Fruit fly (Drosophila melanogaster) Kc167 (cell line): ENCODE data around the gene obst-H.

Source experiments
- Myc ChIP-seq: fragments of >200 bp; optimal IDR thresholded peaks from 2 replicates; lab custom pipeline; 2017; ENCODE audit warnings: missing external identifiers
- Sin3A ChIP-seq: fragments of >200 bp; optimal IDR thresholded peaks from 2 replicates; lab custom pipeline; 2018; ENCODE audit warnings: missing external identifiers
- h ChIP-seq: fragments of >200 bp; optimal IDR thresholded peaks from 3 replicates; lab custom pipeline; 2018; ENCODE audit warnings: missing external identifiers
- insv ChIP-seq: fragments of >200 bp; optimal IDR thresholded peaks from 3 replicates; lab custom pipeline; 2018; ENCODE audit warnings: missing external identifiers
- psq ChIP-seq: fragments of >200 bp; optimal IDR thresholded peaks from 2 replicates; lab custom pipeline; 2017; ENCODE audit warnings: missing external identifiers
- ttk ChIP-seq: sonication (Bioruptor generic); optimal IDR thresholded peaks from 2 replicates; lab custom pipeline; 2017; ENCODE audit warnings: missing external identifiers

obst-H gene

dm6 chr3L:15534274-15535227 is 5.5 kb upstream of the obst-H start:
- no peak for TF ChIP-seq psq (lab: Kevin White, UChicago)
- no peak for TF ChIP-seq Sin3A
- TF ChIP-seq h (lab: Kevin White, UChicago) = no peak
- no peak for TF ChIP-seq Myc (lab: Kevin White, UChicago)
- TF ChIP-seq insv (lab: Kevin White, UChicago) = no peak
- no peak for TF ChIP-seq ttk (lab: Kevin White, UChicago)

dm6 chr3L:15533402-15534129 is 4.5 kb upstream of the obst-H start:
- TF ChIP-seq insv (lab: Kevin White, UChicago) (no peak), Myc (lab: Kevin White, UChicago) (no peak), ttk (lab: Kevin White, UChicago) (no peak), psq (lab: Kevin White, UChicago) (no peak), h (lab: Kevin White, UChicago) (no peak)

- TF ChIP-seq Myc (lab: Kevin White, UChicago) (no peak), Sin3A (no peak), ttk (lab: Kevin White, UChicago) (no peak), insv (lab: Kevin White, UChicago) (no peak), psq (lab: Kevin White, UChicago) (no peak), h (lab: Kevin White, UChicago) (no peak)
These were observed 3.5 kb upstream of the obst-H start for dm6 chr3L:15532368-15533030.

dm6 chr3L:15531423-15532325 is 2.6 kb upstream of the obst-H start, which contains the start of gene CG43248:
Gene CG43248 (minus strand): TSS chr3L:15531473.
- TF ChIP-seq psq (lab: Kevin White, UChicago) (no peak), Myc (lab: Kevin White, UChicago) (no peak), Sin3A (no peak), h (lab: Kevin White, UChicago) (no peak), ttk (lab: Kevin White, UChicago) (no peak), insv (lab: Kevin White, UChicago) (no peak)

- TF ChIP-seq psq (lab: Kevin White, UChicago) = no peak
- no peak for TF ChIP-seq insv (lab: Kevin White, UChicago)
- no peak for TF ChIP-seq Myc (lab: Kevin White, UChicago)
These were observed 1.7 kb upstream of the obst-H start for dm6 chr3L:15530638-15531225.

- TF ChIP-seq insv (lab: Kevin White, UChicago) (no peak), ttk (lab: Kevin White, UChicago) (no peak), psq (lab: Kevin White, UChicago) (no peak), h (lab: Kevin White, UChicago) (no peak), Myc (lab: Kevin White, UChicago) (no peak), Sin3A (no peak)
These were observed 1.0 kb upstream of the obst-H start for dm6 chr3L:15530071-15530470.

- TF ChIP-seq Myc (lab: Kevin White, UChicago) = no peak
- no peak for TF ChIP-seq psq (lab: Kevin White, UChicago)
- TF ChIP-seq Sin3A = no peak
- no peak for TF ChIP-seq h (lab: Kevin White, UChicago)
- TF ChIP-seq ttk (lab: Kevin White, UChicago) = no peak
- TF ChIP-seq insv (lab: Kevin White, UChicago) = no peak
These were observed 947 bp downstream of the obst-H start, which contains the start of gene CG42728 for dm6 chr3L:15528096-15528495. Gene CG42728 (minus strand): TSS chr3L:15528196.

- TF ChIP-seq ttk (lab: Kevin White, UChicago) (no peak), insv (lab: Kevin White, UChicago) (no peak), h (lab: Kevin White, UChicago) (no peak), psq (lab: Kevin White, UChicago) (no peak), Myc (lab: Kevin White, UChicago) (no peak), Sin3A (no peak)
These were observed 1.6 kb downstream of the obst-H start, which contains the start of gene CG42729 for dm6 chr3L:15527416-15527815. Gene CG42729 (minus strand): TSS chr3L:15527516.

dm6 chr3L:15526712-15527111 is 2.3 kb downstream of the obst-H start, which contains the start of gene CG33985:
Gene CG33985 (minus strand): TSS chr3L:15526812.
- TF ChIP-seq insv (lab: Kevin White, UChicago) (no peak), ttk (lab: Kevin White, UChicago) (no peak), h (lab: Kevin White, UChicago) (no peak), Sin3A (no peak), psq (lab: Kevin White, UChicago) (no peak), Myc (lab: Kevin White, UChicago) (no peak)

dm6 chr3L:15525153-15525552 is 3.9 kb downstream of the obst-H start, which contains the start of gene CG33986:
Gene CG33986 (minus strand): TSS chr3L:15525253.
- TF ChIP-seq h (lab: Kevin White, UChicago) (no peak), psq (lab: Kevin White, UChicago) (no peak), ttk (lab: Kevin White, UChicago) (no peak), Myc (lab: Kevin White, UChicago) (no peak), insv (lab: Kevin White, UChicago) (no peak), Sin3A (no peak)
